Fruit fly (Drosophila melanogaster) whole organism, pupa: ENCODE data around the gene intr.
"Not testable (repeated sequence)": the region's sequence is repeated elsewhere in the genome, so short reads cannot be mapped to it uniquely, and the experiment has no call there.

Experiments
- CG10348 ChIP-seq: fragments of 200-800 bp; sonication (Bioruptor generic); IDR thresholded peaks from 2 replicates; pipeline ENCODE4 v1.3.6; 2022; ENCODE audit warnings: missing biosample characterization, missing genetic modification characterization
- CG12605 ChIP-seq: fragments of 200-800 bp; sonication (Bioruptor generic); IDR thresholded peaks from 2 replicates; pipeline ENCODE4 v1.3.6; 2022; ENCODE audit warnings: missing biosample characterization, missing genetic modification characterization
- CG13204 ChIP-seq: fragments of 200-800 bp; sonication (Bioruptor generic); optimal IDR thresholded peaks from 2 replicates; lab custom pipeline; 2018; ENCODE audit warnings: missing biosample characterization, mild to moderate bottlenecking, missing genetic modification characterization, moderate library complexity
- CG14655 ChIP-seq: fragments of 200-800 bp; sonication (Bioruptor generic); optimal IDR thresholded peaks from 3 replicates; lab custom pipeline; 2017; ENCODE audit warnings: mild to moderate bottlenecking, missing biosample characterization, missing genetic modification reagents, missing genetic modification characterization
- CG15710 ChIP-seq: fragments of 200-800 bp; sonication (Bioruptor generic); optimal IDR thresholded peaks from 2 replicates; lab custom pipeline; 2018; ENCODE audit warnings: missing biosample characterization, mild to moderate bottlenecking, missing genetic modification characterization, moderate library complexity
- CG17806 ChIP-seq: fragments of 200-800 bp; sonication (Bioruptor generic); optimal IDR thresholded peaks from 2 replicates; lab custom pipeline; 2018; ENCODE audit warnings: missing biosample characterization, mild to moderate bottlenecking, missing genetic modification characterization, moderate library complexity
- CG32121 ChIP-seq: fragments of 200-800 bp; sonication (Bioruptor generic); IDR thresholded peaks from 2 replicates; pipeline ENCODE4 v1.3.6; 2022; ENCODE audit warnings: missing biosample characterization, missing genetic modification characterization
- CG34367 ChIP-seq: fragments of 200-800 bp; sonication (Bioruptor generic); optimal IDR thresholded peaks from 2 replicates; lab custom pipeline; 2018; ENCODE audit warnings: missing biosample characterization, mild to moderate bottlenecking, missing genetic modification characterization
- CG4496 ChIP-seq: fragments of 200-800 bp; sonication (Bioruptor generic); IDR thresholded peaks from 3 replicates; pipeline ENCODE4 v1.3.6; 2022; ENCODE audit warnings: missing biosample characterization, missing genetic modification characterization
- CG8159 ChIP-seq: fragments of 200-800 bp; sonication (Bioruptor generic); optimal IDR thresholded peaks from 3 replicates; lab custom pipeline; 2018; ENCODE audit warnings: missing biosample characterization, mild to moderate bottlenecking, missing genetic modification characterization, moderate library complexity
- CG8301 ChIP-seq: fragments of 200-800 bp; sonication (Bioruptor generic); optimal IDR thresholded peaks from 2 replicates; lab custom pipeline; 2018; ENCODE audit warnings: missing biosample characterization, mild to moderate bottlenecking, missing genetic modification characterization
- CG9948 ChIP-seq: fragments of 200-800 bp; sonication (Bioruptor generic); optimal IDR thresholded peaks from 2 replicates; lab custom pipeline; 2018; ENCODE audit warnings: missing biosample characterization, mild to moderate bottlenecking, missing genetic modification characterization, moderate library complexity
- D1 ChIP-seq: fragments of 200-800 bp; sonication (Bioruptor generic); optimal IDR thresholded peaks from 2 replicates; lab custom pipeline; 2018; ENCODE audit warnings: missing biosample characterization, mild to moderate bottlenecking, missing genetic modification characterization, moderate library complexity
- EcR ChIP-seq: fragments of 200-800 bp; sonication (Bioruptor generic); optimal IDR thresholded peaks from 3 replicates; lab custom pipeline; 2019; ENCODE audit warnings: missing biosample characterization, missing genetic modification characterization, mild to moderate bottlenecking, moderate library complexity, missing genetic modification reagents
- Ets98B ChIP-seq: fragments of 200-800 bp; sonication (Bioruptor generic); IDR thresholded peaks from 2 replicates; pipeline ENCODE4 v1.3.6; 2022; ENCODE audit warnings: missing biosample characterization, missing genetic modification characterization
- Pif1A ChIP-seq: fragments of 200-800 bp; sonication (Bioruptor generic); optimal IDR thresholded peaks from 3 replicates; lab custom pipeline; 2016; ENCODE audit warnings: missing biosample characterization, missing genetic modification characterization
- Pif1B ChIP-seq: fragments of 200-800 bp; sonication (Bioruptor generic); optimal IDR thresholded peaks from 3 replicates; lab custom pipeline; 2016; ENCODE audit warnings: missing biosample characterization, missing genetic modification characterization
- Snoo ChIP-seq: fragments of 200-800 bp; sonication (Bioruptor generic); optimal IDR thresholded peaks from 3 replicates; lab custom pipeline; 2017; ENCODE audit warnings: missing biosample characterization, mild to moderate bottlenecking, missing genetic modification characterization, inconsistent platforms
- fd96Ca ChIP-seq: fragments of 200-800 bp; sonication (Bioruptor generic); IDR thresholded peaks from 3 replicates; pipeline ENCODE4 v1.3.6; 2022; ENCODE audit warnings: missing biosample characterization, missing genetic modification characterization
- gl ChIP-seq: fragments of 200-800 bp; sonication (Bioruptor generic); optimal IDR thresholded peaks from 2 replicates; lab custom pipeline; 2018; ENCODE audit warnings: missing biosample characterization, mild to moderate bottlenecking, missing genetic modification characterization
- rn ChIP-seq: fragments of 200-800 bp; sonication (Bioruptor generic); IDR thresholded peaks from 2 replicates; pipeline ENCODE4 v1.3.6; 2022; ENCODE audit warnings: missing biosample characterization, missing genetic modification characterization

Gene intr

DNA sequence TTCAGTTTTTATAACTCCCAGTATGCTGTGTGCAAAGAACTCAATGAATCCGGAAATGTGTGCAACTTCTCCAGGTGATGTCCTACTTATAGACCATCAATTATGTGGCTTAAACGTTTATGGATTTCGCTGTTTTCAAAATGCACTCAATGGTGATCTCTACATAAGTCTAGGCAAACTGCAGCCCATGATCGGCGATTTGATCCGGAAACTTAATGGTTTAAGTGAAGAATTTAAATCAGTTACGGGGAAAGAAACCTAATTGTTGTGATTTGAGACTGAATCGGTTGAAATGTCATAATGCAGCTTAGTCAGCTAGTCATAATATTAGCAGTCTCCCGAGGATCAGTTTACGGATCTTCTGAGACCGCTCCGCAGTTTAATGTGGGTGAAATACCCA is at the start of gene intr:
Gene intr (plus strand): TSS at position 301 of the 400 bp plus-strand sequence.
- no peak for TF ChIP-seq gl (tag; lab: Kevin White, UChicago)
- TF ChIP-seq Pif1A (GFP tag; lab: Kevin White, UChicago): no peak
- no peak for TF ChIP-seq EcR
- TF ChIP-seq Snoo (tag; lab: Kevin White, UChicago): no peak
- TF ChIP-seq CG17806 (tag; lab: Kevin White, UChicago): no peak
- no peak for TF ChIP-seq CG4496 (GFP tag; lab: Robert Waterston, UW)
- TF ChIP-seq CG13204 (GFP tag; lab: Kevin White, UChicago): no peak
- no peak for TF ChIP-seq Pif1B (GFP tag; lab: Kevin White, UChicago)
- TF ChIP-seq CG9948 (tag; lab: Kevin White, UChicago): no peak
- no peak for TF ChIP-seq CG15710 (tag; lab: Kevin White, UChicago)
- no peak for TF ChIP-seq CG12605 (GFP tag; lab: Robert Waterston, UW)
- TF ChIP-seq fd96Ca: no peak
- TF ChIP-seq CG8301: no peak
- no peak for TF ChIP-seq Ets98B (GFP tag; lab: Robert Waterston, UW)
- TF ChIP-seq CG10348: no peak
- TF ChIP-seq CG8159 (tag; lab: Kevin White, UChicago): no peak
- no peak for TF ChIP-seq CG14655 (GFP tag; lab: Kevin White, UChicago)
- TF ChIP-seq CG34367 (tag; lab: Kevin White, UChicago): no peak
- TF ChIP-seq rn (GFP tag; lab: Robert Waterston, UW): no peak

DNA sequence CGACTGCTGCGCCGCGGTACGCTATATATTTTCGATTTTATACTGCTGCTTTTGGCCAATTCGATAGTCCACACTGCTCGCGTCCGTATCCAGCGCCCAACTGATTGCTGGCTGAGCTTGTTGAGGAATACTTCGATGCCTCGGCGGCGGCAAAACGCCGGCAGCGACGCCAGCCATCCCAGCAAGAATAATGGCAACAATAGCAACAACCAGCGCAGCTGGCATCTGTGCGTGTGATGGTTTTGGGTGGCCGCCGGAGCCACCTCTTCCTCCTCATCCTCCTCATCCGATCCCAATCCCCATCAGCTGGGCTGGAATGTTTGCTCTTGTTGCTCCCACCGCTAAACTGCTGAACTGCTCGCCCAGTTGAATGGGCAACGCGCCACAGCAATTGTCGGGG is 45.6 kb upstream of the intr start, which contains the start of gene AstA-R2:
Gene AstA-R2 (minus strand): TSS at position 101 of the 400 bp plus-strand sequence.
- no peak for TF ChIP-seq CG8159 (tag; lab: Kevin White, UChicago)
- TF ChIP-seq Pif1B (GFP tag; lab: Kevin White, UChicago): no peak
- no peak for TF ChIP-seq CG17806 (tag; lab: Kevin White, UChicago)
- TF ChIP-seq CG9948 (tag; lab: Kevin White, UChicago): no peak
- TF ChIP-seq rn (GFP tag; lab: Robert Waterston, UW): no peak
- TF ChIP-seq fd96Ca: no peak
- TF ChIP-seq CG14655 (GFP tag; lab: Kevin White, UChicago): no peak
- no peak for TF ChIP-seq EcR

DNA sequence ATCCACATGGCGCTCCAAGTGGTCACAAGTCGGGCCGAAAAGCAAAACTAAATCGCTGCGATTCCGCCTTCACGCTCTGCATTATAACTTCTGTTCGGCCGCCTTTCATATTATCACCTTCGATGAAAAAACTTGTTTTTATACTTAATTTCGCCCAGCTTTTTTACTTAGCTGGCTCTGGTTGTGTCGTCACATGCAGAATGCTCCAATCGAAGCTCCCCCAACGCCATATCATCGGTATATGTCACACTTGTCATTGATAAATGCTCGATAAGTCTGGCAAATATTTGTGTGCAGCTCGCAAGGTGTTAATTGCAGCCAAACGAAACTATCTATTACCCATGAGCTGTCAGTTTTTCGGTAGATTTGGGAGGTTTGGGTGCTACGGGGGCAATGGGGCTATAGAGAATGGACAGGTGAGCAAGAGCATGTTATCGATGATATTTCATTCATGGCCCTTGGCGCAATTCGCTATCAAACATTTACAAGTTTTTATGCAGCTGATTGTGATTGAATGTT is 38.7 kb upstream of the intr start, which contains the start of gene CG10000:
Gene CG10000 (minus strand): TSS at position 51 of the 519 bp plus-strand sequence.
- TF ChIP-seq CG4496 (GFP tag; lab: Robert Waterston, UW) (no peak), Pif1A (GFP tag; lab: Kevin White, UChicago) (no peak), CG12605 (GFP tag; lab: Robert Waterston, UW) (no peak), CG17806 (tag; lab: Kevin White, UChicago) (no peak), CG14655 (GFP tag; lab: Kevin White, UChicago) (no peak), CG9948 (tag; lab: Kevin White, UChicago) (no peak), gl (tag; lab: Kevin White, UChicago) (no peak), Pif1B (GFP tag; lab: Kevin White, UChicago) (no peak), CG34367 (tag; lab: Kevin White, UChicago) (no peak), D1 (tag; lab: Kevin White, UChicago) (no peak), fd96Ca (no peak), CG8301 (no peak), rn (GFP tag; lab: Robert Waterston, UW) (no peak), Snoo (tag; lab: Kevin White, UChicago) (no peak), Ets98B (GFP tag; lab: Robert Waterston, UW) (no peak), CG10348 (no peak), CG8159 (tag; lab: Kevin White, UChicago) (no peak), CG13204 (GFP tag; lab: Kevin White, UChicago) (no peak)

DNA sequence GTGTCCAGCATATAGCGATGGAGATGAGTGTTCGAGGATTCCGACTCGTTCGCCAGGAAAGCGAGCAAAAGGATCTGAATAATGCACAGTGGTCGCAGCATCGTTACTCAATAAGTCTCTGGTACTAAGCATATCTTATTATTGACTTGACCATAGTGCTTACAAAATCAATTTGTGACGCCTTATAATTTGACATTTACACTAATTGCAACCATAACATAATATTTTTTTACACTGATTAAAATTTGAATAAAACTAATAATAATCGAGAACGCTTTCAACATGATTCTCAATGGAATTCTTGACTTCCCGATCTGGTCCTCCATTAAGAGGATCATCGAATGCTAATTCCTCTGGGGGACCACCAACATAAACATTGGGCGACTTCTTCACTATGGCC is 33.4 kb upstream of the intr start, which contains the start of gene CG9997:
Gene CG9997 (minus strand): TSS at position 101 of the 400 bp plus-strand sequence.
- TF ChIP-seq D1 (tag; lab: Kevin White, UChicago): no peak
- no peak for TF ChIP-seq CG9948 (tag; lab: Kevin White, UChicago)
- no peak for TF ChIP-seq rn (GFP tag; lab: Robert Waterston, UW)
- no peak for TF ChIP-seq CG8301
- no peak for TF ChIP-seq gl (tag; lab: Kevin White, UChicago)
- no peak for TF ChIP-seq Pif1A (GFP tag; lab: Kevin White, UChicago)
- TF ChIP-seq CG15710 (tag; lab: Kevin White, UChicago): no peak
- no peak for TF ChIP-seq CG17806 (tag; lab: Kevin White, UChicago)
- no peak for TF ChIP-seq CG13204 (GFP tag; lab: Kevin White, UChicago)
- TF ChIP-seq CG8159 (tag; lab: Kevin White, UChicago): no peak
- TF ChIP-seq CG32121 (GFP tag; lab: Robert Waterston, UW): no peak
- TF ChIP-seq CG4496 (GFP tag; lab: Robert Waterston, UW): no peak

DNA sequence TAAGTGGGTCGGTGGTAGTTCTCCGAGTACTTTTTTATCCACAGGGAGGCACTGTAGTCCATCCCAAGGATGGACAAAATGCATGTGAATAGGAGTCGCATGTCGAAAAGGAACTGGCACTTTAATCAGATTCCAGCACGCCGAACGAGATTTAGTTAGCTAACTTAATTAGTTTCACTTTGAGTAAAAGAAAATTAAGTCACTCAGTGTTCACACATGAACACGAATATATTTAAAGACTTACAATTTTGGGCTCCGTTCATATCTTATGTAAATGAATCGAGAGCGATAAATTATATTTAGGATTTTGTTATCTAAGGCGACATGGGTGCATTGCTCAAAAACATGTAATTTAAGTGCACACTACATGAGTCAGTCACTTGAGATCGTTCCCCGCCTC is 32.2 kb upstream of the intr start, which contains the start of gene aqrs:
Gene aqrs (minus strand): TSS at position 101 of the 400 bp plus-strand sequence.
- TF ChIP-seq CG4496 (GFP tag; lab: Robert Waterston, UW); EcR; CG8301: not testable (repeated sequence)

DNA sequence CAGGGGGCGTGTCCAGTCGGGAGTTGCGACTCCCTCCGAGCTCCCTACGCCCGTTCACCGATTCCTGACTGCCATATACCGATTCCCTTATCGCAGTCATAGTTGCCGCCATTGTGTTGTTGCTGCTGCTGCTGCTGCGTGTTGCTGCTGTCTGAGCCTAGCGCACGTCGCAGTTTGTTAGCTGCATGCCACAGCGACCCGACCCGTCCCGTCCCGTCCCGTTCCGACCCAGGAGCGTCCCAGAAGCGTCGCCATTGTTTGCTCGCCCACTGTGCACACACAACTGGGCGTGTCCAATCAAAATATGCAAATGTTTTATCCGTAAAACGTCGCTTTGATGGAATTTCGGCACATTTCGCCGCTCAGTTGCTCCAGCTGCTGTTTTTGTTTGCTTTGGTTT is 14.6 kb upstream of the intr start:
- TF ChIP-seq CG10348: no peak
- TF ChIP-seq Pif1A (GFP tag; lab: Kevin White, UChicago): no peak
- TF ChIP-seq CG9948 (tag; lab: Kevin White, UChicago): no peak
- no peak for TF ChIP-seq gl (tag; lab: Kevin White, UChicago)
- no peak for TF ChIP-seq Ets98B (GFP tag; lab: Robert Waterston, UW)
- TF ChIP-seq CG13204 (GFP tag; lab: Kevin White, UChicago): no peak
- TF ChIP-seq Pif1B (GFP tag; lab: Kevin White, UChicago): no peak
- TF ChIP-seq CG12605 (GFP tag; lab: Robert Waterston, UW): no peak
- TF ChIP-seq CG4496 (GFP tag; lab: Robert Waterston, UW): no peak
- no peak for TF ChIP-seq EcR
- no peak for TF ChIP-seq rn (GFP tag; lab: Robert Waterston, UW)
- TF ChIP-seq Snoo (tag; lab: Kevin White, UChicago): no peak
- no peak for TF ChIP-seq CG32121 (GFP tag; lab: Robert Waterston, UW)
- no peak for TF ChIP-seq CG8301
- TF ChIP-seq fd96Ca: no peak
- TF ChIP-seq CG8159 (tag; lab: Kevin White, UChicago): no peak
- no peak for TF ChIP-seq CG14655 (GFP tag; lab: Kevin White, UChicago)
- TF ChIP-seq CG15710 (tag; lab: Kevin White, UChicago): no peak
- TF ChIP-seq CG17806 (tag; lab: Kevin White, UChicago): no peak
